Fruit fly (Drosophila melanogaster) whole organism, embryonic: ENCODE results near the gene CG33643.

Source experiments
- Antp ChIP-seq: fragments of 200-800 bp; sonication (Bioruptor generic); optimal IDR thresholded peaks from 3 replicates; lab custom pipeline; 2016; ENCODE audit warnings: missing biosample characterization, missing genetic modification characterization
- Bdp1 ChIP-seq: fragments of 200-800 bp; sonication (Bioruptor generic); optimal IDR thresholded peaks from 3 replicates; lab custom pipeline; 2016; ENCODE audit warnings: missing biosample characterization, missing genetic modification characterization
- CG11247 ChIP-seq: fragments of 200-800 bp; sonication (Bioruptor generic); IDR thresholded peaks from 2 replicates; pipeline ENCODE4 v1.3.6; 2022; ENCODE audit warnings: missing biosample characterization, missing genetic modification characterization
- CG13775 ChIP-seq: fragments of 200-800 bp; sonication (Bioruptor generic); optimal IDR thresholded peaks from 3 replicates; lab custom pipeline; 2017; ENCODE audit warnings: missing biosample characterization, mild to moderate bottlenecking, missing genetic modification characterization
- CG14050 ChIP-seq: fragments of 200-800 bp; sonication (Bioruptor generic); IDR thresholded peaks from 3 replicates; pipeline ENCODE4 v1.3.6; 2022; ENCODE audit warnings: missing biosample characterization, missing genetic modification characterization
- CG14860 ChIP-seq: fragments of 200-800 bp; sonication (Bioruptor generic); IDR thresholded peaks from 3 replicates; pipeline ENCODE4 v1.3.6; 2022; ENCODE audit warnings: missing biosample characterization, missing genetic modification characterization; ENCODE audit not compliant: partially characterized antibody
- CG15269 ChIP-seq: fragments of 200-800 bp; sonication (Bioruptor generic); optimal IDR thresholded peaks from 2 replicates; lab custom pipeline; 2018; ENCODE audit warnings: missing biosample characterization, mild to moderate bottlenecking, missing genetic modification characterization, moderate library complexity
- CG16863 ChIP-seq: fragments of 200-800 bp; sonication (Bioruptor generic); optimal IDR thresholded peaks from 3 replicates; lab custom pipeline; 2016; ENCODE audit warnings: missing biosample characterization, missing genetic modification characterization
- CG17802 ChIP-seq: fragments of 200-800 bp; sonication (Bioruptor generic); optimal IDR thresholded peaks from 2 replicates; lab custom pipeline; 2018; ENCODE audit warnings: missing biosample characterization, mild to moderate bottlenecking, missing genetic modification characterization, moderate library complexity
- CG18011 ChIP-seq: fragments of 200-800 bp; sonication (Bioruptor generic); optimal IDR thresholded peaks from 2 replicates; lab custom pipeline; 2017; ENCODE audit warnings: missing biosample characterization, missing genetic modification characterization, mild to moderate bottlenecking, moderate library complexity, missing genotype
- CG1832 ChIP-seq: fragments of 200-800 bp; sonication (Bioruptor generic); optimal IDR thresholded peaks from 2 replicates; lab custom pipeline; 2017; ENCODE audit warnings: missing biosample characterization, mild to moderate bottlenecking, missing genetic modification characterization, inconsistent platforms
- CG2116 ChIP-seq: fragments of 200-800 bp; sonication (Bioruptor generic); optimal IDR thresholded peaks from 3 replicates; lab custom pipeline; 2018; ENCODE audit warnings: missing biosample characterization, mild to moderate bottlenecking, missing genetic modification characterization
- CG2875 ChIP-seq: fragments of 200-800 bp; sonication (Bioruptor generic); optimal IDR thresholded peaks from 2 replicates; lab custom pipeline; 2017; ENCODE audit warnings: missing biosample characterization, mild to moderate bottlenecking, missing genetic modification characterization, missing genetic modification reagents
- CG30403 ChIP-seq: fragments of 200-800 bp; sonication (Bioruptor generic); optimal IDR thresholded peaks from 3 replicates; lab custom pipeline; 2016; ENCODE audit warnings: missing biosample characterization, missing genetic modification characterization
- CG34224 ChIP-seq: fragments of 200-800 bp; sonication (Bioruptor generic); IDR thresholded peaks from 3 replicates; pipeline ENCODE4 v1.3.6; 2022; ENCODE audit warnings: missing biosample characterization, missing genetic modification characterization; ENCODE audit not compliant: partially characterized antibody
- CG5180 ChIP-seq: fragments of 200-800 bp; sonication (Bioruptor generic); optimal IDR thresholded peaks from 3 replicates; lab custom pipeline; 2017; ENCODE audit warnings: missing biosample characterization, missing genetic modification characterization, mild to moderate bottlenecking, moderate library complexity, missing genetic modification reagents
- CG6813 ChIP-seq: fragments of 200-800 bp; sonication (Bioruptor generic); optimal IDR thresholded peaks from 2 replicates; lab custom pipeline; 2017; ENCODE audit warnings: missing biosample characterization, missing genetic modification characterization, mild to moderate bottlenecking, moderate library complexity, missing genetic modification reagents
- CG7357 ChIP-seq: fragments of 200-800 bp; sonication (Bioruptor generic); IDR thresholded peaks from 3 replicates; pipeline ENCODE4 v1.3.6; 2022; ENCODE audit warnings: missing biosample characterization, missing genetic modification characterization
- CG9797 ChIP-seq: fragments of 200-800 bp; sonication (Bioruptor generic); optimal IDR thresholded peaks from 3 replicates; lab custom pipeline; 2018; ENCODE audit warnings: missing biosample characterization, mild to moderate bottlenecking, missing genetic modification characterization
- Doc2 ChIP-seq: fragments of 200-800 bp; sonication (Bioruptor generic); IDR thresholded peaks from 2 replicates; pipeline ENCODE4 v1.3.6; 2022; ENCODE audit warnings: missing biosample characterization, missing genetic modification characterization
- HmgD ChIP-seq: fragments of 200-800 bp; sonication (Bioruptor generic); optimal IDR thresholded peaks from 3 replicates; lab custom pipeline; 2016; ENCODE audit warnings: missing biosample characterization, missing genetic modification characterization
- Hr3 ChIP-seq: fragments of 200-800 bp; sonication (Bioruptor generic); optimal IDR thresholded peaks from 3 replicates; lab custom pipeline; 2016; ENCODE audit warnings: missing biosample characterization, missing genetic modification characterization
- Hr51 ChIP-seq, 2 experiments: fragments of 200-800 bp; sonication (Bioruptor generic); optimal IDR thresholded peaks; 2 replicates in 1 of 2; 3 replicates in 1 of 2; lab custom pipeline; 2016 to 2018; ENCODE audit warnings: missing biosample characterization in 2 of 2, missing genetic modification characterization in 2 of 2, mild to moderate bottlenecking in 1 of 2, moderate library complexity in 1 of 2
- Jarid2 ChIP-seq: fragments of 200-800 bp; sonication (Bioruptor generic); optimal IDR thresholded peaks from 3 replicates; lab custom pipeline; 2017; ENCODE audit warnings: mild to moderate bottlenecking, missing biosample characterization, missing genetic modification reagents, missing genetic modification characterization
- Lpt ChIP-seq: fragments of >200 bp; optimal IDR thresholded peaks from 2 replicates; lab custom pipeline; 2018; ENCODE audit warnings: missing biosample characterization, missing genetic modification characterization
- Mad ChIP-seq: fragments of 200-800 bp; sonication (Bioruptor generic); optimal IDR thresholded peaks from 2 replicates; lab custom pipeline; 2016; ENCODE audit warnings: missing biosample characterization, missing genetic modification characterization
- Sry-δ ChIP-seq: fragments of 200-800 bp; sonication (Bioruptor generic); optimal IDR thresholded peaks from 2 replicates; lab custom pipeline; 2016; ENCODE audit warnings: missing biosample characterization, missing genetic modification characterization
- dati ChIP-seq: fragments of 200-800 bp; sonication (Bioruptor generic); IDR thresholded peaks from 2 replicates; pipeline ENCODE4 v1.3.6; 2022; ENCODE audit warnings: missing biosample characterization, missing genetic modification characterization
- ems ChIP-seq: fragments of 200-800 bp; sonication (Bioruptor generic); optimal IDR thresholded peaks from 3 replicates; lab custom pipeline; 2016; ENCODE audit warnings: missing biosample characterization, missing genetic modification characterization
- gt ChIP-seq: fragments of 200-800 bp; sonication (Bioruptor generic); IDR thresholded peaks from 2 replicates; pipeline ENCODE4 v1.3.6; 2022; ENCODE audit warnings: missing biosample characterization, missing genetic modification characterization
- kah ChIP-seq: fragments of 200-800 bp; sonication (Bioruptor generic); optimal IDR thresholded peaks from 2 replicates; lab custom pipeline; 2018; ENCODE audit warnings: missing biosample characterization, mild to moderate bottlenecking, missing genetic modification characterization
- lilli ChIP-seq: fragments of 200-800 bp; sonication (Bioruptor generic); optimal IDR thresholded peaks from 3 replicates; lab custom pipeline; 2016; ENCODE audit warnings: missing biosample characterization, missing genetic modification characterization
- mirr ChIP-seq: fragments of 200-800 bp; sonication (Bioruptor generic); optimal IDR thresholded peaks from 3 replicates; lab custom pipeline; 2018; ENCODE audit warnings: missing biosample characterization, mild to moderate bottlenecking, missing genetic modification characterization
- nerfin-2 ChIP-seq: fragments of 200-800 bp; sonication (Bioruptor generic); IDR thresholded peaks from 2 replicates; pipeline ENCODE4 v1.3.6; 2022; ENCODE audit warnings: missing biosample characterization, missing genetic modification characterization; ENCODE audit not compliant: partially characterized antibody
- org-1 ChIP-seq: fragments of 200-800 bp; sonication (Bioruptor generic); optimal IDR thresholded peaks from 2 replicates; lab custom pipeline; 2017; ENCODE audit warnings: missing biosample characterization, missing genetic modification characterization
- row ChIP-seq: fragments of 200-800 bp; sonication (Bioruptor generic); IDR thresholded peaks from 3 replicates; pipeline ENCODE4 v1.3.6; 2022; ENCODE audit warnings: missing biosample characterization, missing genetic modification characterization
- sens-2 ChIP-seq: fragments of 200-800 bp; sonication (Bioruptor generic); IDR thresholded peaks from 2 replicates; pipeline ENCODE4 v1.3.6; 2022; ENCODE audit warnings: missing biosample characterization, missing genetic modification characterization
- sim ChIP-seq: fragments of 200-800 bp; sonication (Bioruptor generic); IDR thresholded peaks from 2 replicates; pipeline ENCODE4 v1.3.6; 2022; ENCODE audit warnings: missing biosample characterization, missing genetic modification characterization
- tin ChIP-seq: fragments of 200-800 bp; sonication (Bioruptor generic); optimal IDR thresholded peaks from 3 replicates; lab custom pipeline; 2016; ENCODE audit warnings: missing biosample characterization, missing genetic modification characterization

CG33643 gene

dm6 chr2L:13514262-13514937 lies 16.5 kb upstream of the CG33643 start (continued):
- no peak for TF ChIP-seq dati (GFP tag; lab: Robert Waterston, UW)
- TF ChIP-seq CG9797 (GFP tag; lab: Kevin White, UChicago), result no peak
- TF ChIP-seq gt, result no peak
- peak; percentile 73 for TF ChIP-seq CG30403 (GFP tag; lab: Kevin White, UChicago)
- no peak for TF ChIP-seq nerfin-2 (GFP tag; lab: Robert Waterston, UW)
- TF ChIP-seq lilli (GFP tag; lab: Kevin White, UChicago), result peak; percentile 63
- peak; percentile 65 for TF ChIP-seq org-1 (GFP tag; lab: Kevin White, UChicago)
- TF ChIP-seq Lpt (GFP tag; lab: Kevin White, UChicago), result no peak
- TF ChIP-seq HmgD (GFP tag; lab: Kevin White, UChicago), result no peak
- no peak for TF ChIP-seq Jarid2
- TF ChIP-seq row (GFP tag; lab: Robert Waterston, UW), result no peak; the same call in none of the 3 replicates
- no peak for TF ChIP-seq kah (GFP tag; lab: Kevin White, UChicago)
- peak; percentile 50; the same call in 1 of the 2 replicates for TF ChIP-seq CG11247 (GFP tag; lab: Robert Waterston, UW)
- TF ChIP-seq Bdp1 (GFP tag; lab: Kevin White, UChicago), result no peak
- peak; percentile 58 for TF ChIP-seq CG15269 (tag; lab: Kevin White, UChicago)
- TF ChIP-seq CG16863 (GFP tag; lab: Kevin White, UChicago), result no peak
- TF ChIP-seq CG5180 (GFP tag; lab: Kevin White, UChicago), result peak; percentile 10
- peak; percentile 50; the same call in 1 of the 3 replicates for TF ChIP-seq CG7357 (GFP tag; lab: Robert Waterston, UW)
- TF ChIP-seq CG34224 (GFP tag; lab: Robert Waterston, UW), result 0 out of 3 replicates have a peak, but pooled peaks have one; percentile 15
- TF ChIP-seq CG14050, result no peak
- peak; percentile 8 for TF ChIP-seq tin
- no peak for TF ChIP-seq CG17802 (tag; lab: Kevin White, UChicago)
- TF ChIP-seq CG1832 (GFP tag; lab: Kevin White, UChicago), result peak; percentile 84
- TF ChIP-seq Sry-δ (GFP tag; lab: Kevin White, UChicago), result no peak
- peak; percentile 34 for TF ChIP-seq CG2875 (GFP tag; lab: Kevin White, UChicago)
- peak; percentile 78 for TF ChIP-seq mirr (GFP tag; lab: Kevin White, UChicago)
- TF ChIP-seq Hr51 (GFP tag; optimal IDR thresholded peaks at IDR 0.05; lab: Kevin White, UChicago), result peak in 1 of 2 experiments; percentile 73
- TF ChIP-seq CG13775 (GFP tag; lab: Kevin White, UChicago), result peak; percentile 56
- TF ChIP-seq Mad, result no peak
- TF ChIP-seq CG18011, result no peak
- TF ChIP-seq CG6813 (GFP tag; lab: Kevin White, UChicago), result peak; percentile 4
- no peak for TF ChIP-seq Antp (GFP tag; lab: Kevin White, UChicago)
- TF ChIP-seq sens-2 (GFP tag; lab: Robert Waterston, UW), result no peak
- TF ChIP-seq CG14860, result no peak
- no peak for TF ChIP-seq ems
- no peak for TF ChIP-seq Doc2 (GFP tag; lab: Robert Waterston, UW)
- TF ChIP-seq sim, result no peak
- TF ChIP-seq Hr3 (GFP tag; lab: Kevin White, UChicago), result peak; percentile 23
- no peak for TF ChIP-seq CG2116
